Fruit fly (Drosophila melanogaster) whole organism, wandering third instar larva: ENCODE data around the gene CG14564.

ENCODE experiments used
- CG32264 ChIP-seq: fragments of 200-800 bp; sonication (Bioruptor generic); optimal IDR thresholded peaks from 2 replicates; lab custom pipeline; 2016; ENCODE audit warnings: missing biosample characterization, missing genetic modification characterization
- HLH106 ChIP-seq: fragments of 200-800 bp; optimal IDR thresholded peaks from 3 replicates; lab custom pipeline; 2019; ENCODE audit warnings: missing biosample characterization, mild to moderate bottlenecking, missing genetic modification characterization, moderate library complexity
- Hnf4 ChIP-seq: fragments of 200-800 bp; sonication (Bioruptor generic); optimal IDR thresholded peaks from 2 replicates; lab custom pipeline; 2016; ENCODE audit warnings: missing biosample characterization, mild to moderate bottlenecking, missing genetic modification characterization
- Hr78 ChIP-seq: fragments of >200 bp; optimal IDR thresholded peaks from 2 replicates; lab custom pipeline; 2017; ENCODE audit warnings: missing biosample characterization, missing genetic modification characterization
- Hr83 ChIP-seq: fragments of 200-300 bp; sonication (Bioruptor generic); optimal IDR thresholded peaks from 2 replicates; lab custom pipeline; 2016; ENCODE audit warnings: missing biosample characterization, mild to moderate bottlenecking, missing genetic modification characterization, moderate library complexity; ENCODE audit not compliant: poor library complexity, severe bottlenecking
- Jra ChIP-seq: sonication (Bioruptor generic); optimal IDR thresholded peaks from 2 replicates; lab custom pipeline; 2016; ENCODE audit warnings: missing biosample characterization, missing genetic modification characterization
- Mio ChIP-seq: sonication (Bioruptor generic); optimal IDR thresholded peaks from 2 replicates; lab custom pipeline; 2016; ENCODE audit warnings: missing biosample characterization, missing genetic modification characterization
- Myc ChIP-seq: fragments of >200 bp; optimal IDR thresholded peaks from 2 replicates; lab custom pipeline; 2017
- N ChIP-seq: fragments of >200 bp; optimal IDR thresholded peaks from 2 replicates; lab custom pipeline; 2018; ENCODE audit warnings: missing biosample characterization, missing external identifiers, missing genetic modification characterization
- Rel ChIP-seq, 2 experiments: fragments of 200-800 bp; sonication (Bioruptor generic) in 1 of 2; optimal IDR thresholded peaks; 2 replicates in 1 of 2; 3 replicates in 1 of 2; lab custom pipeline; 2016 to 2019; ENCODE audit warnings: mild to moderate bottlenecking in 2 of 2, missing biosample characterization in 2 of 2, missing genetic modification characterization in 2 of 2, moderate library complexity in 1 of 2
- Vsx2 ChIP-seq: fragments of 200-300, 225-300 bp; sonication (Bioruptor generic); optimal IDR thresholded peaks from 2 replicates; lab custom pipeline; 2018; ENCODE audit warnings: missing biosample characterization, missing genetic modification characterization; ENCODE audit not compliant: partially characterized antibody
- brk ChIP-seq: fragments of 200-800 bp; sonication (Bioruptor generic); optimal IDR thresholded peaks from 2 replicates; lab custom pipeline; 2016; ENCODE audit warnings: missing biosample characterization, mild to moderate bottlenecking, missing genetic modification characterization
- foxo ChIP-seq, 2 experiments: fragments of 200-800 bp; sonication (Bioruptor generic); optimal IDR thresholded peaks; 2 replicates in 1 of 2; 3 replicates in 1 of 2; lab custom pipeline; 2016 to 2017; ENCODE audit warnings: missing biosample characterization in 2 of 2, missing genetic modification characterization in 2 of 2
- fru ChIP-seq: fragments of 200-800 bp; sonication (Bioruptor generic); optimal IDR thresholded peaks from 3 replicates; lab custom pipeline; 2016; ENCODE audit warnings: missing biosample characterization, mild to moderate bottlenecking, missing genetic modification characterization
- jim ChIP-seq: fragments of 175-275, 200-325 bp; sonication (Bioruptor generic); optimal IDR thresholded peaks from 2 replicates; lab custom pipeline; 2016; ENCODE audit warnings: missing biosample characterization, mild to moderate bottlenecking, missing genetic modification characterization
- rgr ChIP-seq: fragments of 200-800 bp; sonication (Bioruptor generic); optimal IDR thresholded peaks from 3 replicates; lab custom pipeline; 2016; ENCODE audit warnings: missing biosample characterization, mild to moderate bottlenecking, missing genetic modification characterization
- sage ChIP-seq: fragments of 200-800 bp; sonication (Bioruptor generic); optimal IDR thresholded peaks from 2 replicates; lab custom pipeline; 2016; ENCODE audit warnings: missing biosample characterization, mild to moderate bottlenecking, missing genetic modification characterization
- tai ChIP-seq: sonication (Bioruptor generic); optimal IDR thresholded peaks from 2 replicates; lab custom pipeline; 2016; ENCODE audit warnings: missing biosample characterization, missing genetic modification characterization
- woc ChIP-seq: sonication (Bioruptor generic); optimal IDR thresholded peaks from 2 replicates; lab custom pipeline; 2016; ENCODE audit warnings: missing biosample characterization, mild to moderate bottlenecking, missing genetic modification characterization

Gene CG14564

dm6 chr3L:21773855-21774254, 16.9 kb downstream of the CG14564 start:
- no peak for TF ChIP-seq N (GFP tag; lab: Kevin White, UChicago)
- no peak for TF ChIP-seq tai (GFP tag; lab: Kevin White, UChicago)
- TF ChIP-seq Hr83 (GFP tag; lab: Kevin White, UChicago): no peak
- TF ChIP-seq Hnf4 (GFP tag; lab: Kevin White, UChicago): no peak
- no peak for TF ChIP-seq fru (GFP tag; lab: Kevin White, UChicago)
- TF ChIP-seq sage (GFP tag; lab: Kevin White, UChicago): no peak
- TF ChIP-seq Mio (GFP tag; lab: Kevin White, UChicago): no peak
- TF ChIP-seq Myc (lab: Kevin White, UChicago): no peak
- TF ChIP-seq Rel (GFP tag; optimal IDR thresholded peaks at IDR 0.05; lab: Kevin White, UChicago): no peak
- no peak for TF ChIP-seq Rel (tag; optimal IDR thresholded peaks at IDR 0.05; lab: Kevin White, UChicago)
- TF ChIP-seq woc: no peak
- TF ChIP-seq Jra (GFP tag; lab: Kevin White, UChicago): no peak
- TF ChIP-seq Vsx2 (GFP tag; lab: Kevin White, UChicago): no peak
- TF ChIP-seq brk (GFP tag; lab: Kevin White, UChicago): no peak

DNA sequence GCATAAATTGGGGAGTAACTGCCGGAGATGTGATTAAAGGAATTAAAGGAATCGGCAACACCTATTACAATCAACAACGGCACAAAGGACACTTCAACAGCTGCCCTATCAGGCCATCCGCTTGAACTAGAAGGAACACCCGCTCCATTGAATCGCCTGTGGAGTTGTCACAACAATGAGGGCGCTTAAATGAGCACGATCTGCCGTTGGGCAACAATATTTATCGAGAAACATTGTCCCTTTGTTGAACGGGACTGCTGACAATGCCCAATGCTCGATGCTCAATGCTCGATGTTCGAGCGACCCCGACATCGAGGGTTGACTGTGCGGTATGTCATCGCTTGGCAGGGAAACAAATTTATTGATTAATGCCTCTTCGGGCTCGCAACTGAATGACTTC, 30.9 kb downstream of the CG14564 start:
- TF ChIP-seq Jra (GFP tag; lab: Kevin White, UChicago): no peak
- TF ChIP-seq Mio (GFP tag; lab: Kevin White, UChicago): no peak
- no peak for TF ChIP-seq brk (GFP tag; lab: Kevin White, UChicago)
- TF ChIP-seq Vsx2 (GFP tag; lab: Kevin White, UChicago): no peak
- no peak for TF ChIP-seq N (GFP tag; lab: Kevin White, UChicago)
- no peak for TF ChIP-seq jim (GFP tag; lab: Kevin White, UChicago)
- TF ChIP-seq foxo (GFP tag; optimal IDR thresholded peaks at IDR 0.05; lab: Kevin White, UChicago): no peak
- TF ChIP-seq woc: no peak
- TF ChIP-seq HLH106 (tag; lab: Kevin White, UChicago): no peak
- no peak for TF ChIP-seq CG32264
- TF ChIP-seq Hr78 (GFP tag; lab: Kevin White, UChicago): no peak
- TF ChIP-seq rgr (GFP tag; lab: Kevin White, UChicago): no peak

DNA sequence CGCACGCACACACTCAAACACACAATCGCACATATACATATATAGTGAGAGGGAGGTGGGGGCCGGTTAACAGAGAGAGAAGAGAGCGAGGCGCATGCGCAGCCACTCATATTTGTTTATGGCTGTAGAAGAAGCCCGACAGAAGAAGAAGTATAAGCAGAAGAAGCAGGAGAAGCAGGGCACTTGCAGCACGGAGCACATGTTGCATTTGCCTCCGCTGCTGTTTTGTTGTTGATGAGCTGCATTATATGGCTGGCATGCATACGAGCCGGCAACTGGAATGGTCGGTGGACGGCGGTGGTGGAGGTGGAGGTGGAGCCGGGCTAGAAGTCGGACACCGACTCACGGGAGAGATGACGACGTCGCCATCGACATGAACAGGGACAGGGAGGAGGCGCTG, 43.5 kb downstream of the CG14564 start:
- no peak for TF ChIP-seq HLH106 (tag; lab: Kevin White, UChicago)
- no peak for TF ChIP-seq tai (GFP tag; lab: Kevin White, UChicago)
- TF ChIP-seq Hnf4 (GFP tag; lab: Kevin White, UChicago): no peak
- no peak for TF ChIP-seq woc
